Fruit fly (Drosophila melanogaster) whole organism, embryonic: ENCODE data around the gene Arpc3A.

ENCODE experiments used
- Atf6 ChIP-seq: fragments of 200-800 bp; sonication (Bioruptor generic); IDR thresholded peaks from 2 replicates; pipeline ENCODE4 v1.3.6; 2022; ENCODE audit warnings: missing biosample characterization, missing genetic modification characterization
- CG10543 ChIP-seq: fragments of 200-800 bp; sonication (Bioruptor generic); optimal IDR thresholded peaks from 3 replicates; lab custom pipeline; 2017; ENCODE audit warnings: missing biosample characterization, mild to moderate bottlenecking, missing genetic modification characterization, moderate library complexity
- CG11695 ChIP-seq: fragments of 200-800 bp; sonication (Bioruptor generic); IDR thresholded peaks from 3 replicates; pipeline ENCODE4 v1.3.6; 2022; ENCODE audit warnings: missing biosample characterization, missing genetic modification characterization
- CG12155 ChIP-seq: fragments of 200-800 bp; sonication (Bioruptor generic); optimal IDR thresholded peaks from 3 replicates; lab custom pipeline; 2016; ENCODE audit warnings: missing biosample characterization, missing genetic modification characterization
- CG12744 ChIP-seq: fragments of 200-800 bp; sonication (Bioruptor generic); optimal IDR thresholded peaks from 2 replicates; lab custom pipeline; 2016; ENCODE audit warnings: missing biosample characterization, missing genetic modification characterization
- CG12769 ChIP-seq: fragments of 200-800 bp; sonication (Bioruptor generic); optimal IDR thresholded peaks from 2 replicates; lab custom pipeline; 2019; ENCODE audit warnings: missing biosample characterization, mild to moderate bottlenecking, missing genetic modification characterization, moderate library complexity
- CG13894 ChIP-seq: fragments of 200-800 bp; sonication (Bioruptor generic); optimal IDR thresholded peaks from 3 replicates; lab custom pipeline; 2018; ENCODE audit warnings: missing biosample characterization, mild to moderate bottlenecking, missing genetic modification characterization, moderate library complexity
- CG14860 ChIP-seq: fragments of 200-800 bp; sonication (Bioruptor generic); IDR thresholded peaks from 3 replicates; pipeline ENCODE4 v1.3.6; 2022; ENCODE audit warnings: missing biosample characterization, missing genetic modification characterization; ENCODE audit not compliant: partially characterized antibody
- CG15514 ChIP-seq: fragments of 200-800 bp; sonication (Bioruptor generic); optimal IDR thresholded peaks from 3 replicates; lab custom pipeline; 2017; ENCODE audit warnings: missing biosample characterization, missing genetic modification characterization, mild to moderate bottlenecking, moderate library complexity, missing genetic modification reagents
- CG17568 ChIP-seq: fragments of 200-800 bp; sonication (Bioruptor generic); optimal IDR thresholded peaks from 2 replicates; lab custom pipeline; 2018; ENCODE audit warnings: missing biosample characterization, mild to moderate bottlenecking, missing genetic modification characterization, moderate library complexity
- CG18262 ChIP-seq: fragments of 200-800 bp; optimal IDR thresholded peaks from 3 replicates; lab custom pipeline; 2019; ENCODE audit warnings: missing biosample characterization, mild to moderate bottlenecking, missing genetic modification characterization, moderate library complexity
- CG18476 ChIP-seq: fragments of 200-800 bp; sonication (Bioruptor generic); optimal IDR thresholded peaks from 2 replicates; lab custom pipeline; 2016; ENCODE audit warnings: missing biosample characterization, mild to moderate bottlenecking, missing genetic modification characterization
- CG2116 ChIP-seq: fragments of 200-800 bp; sonication (Bioruptor generic); optimal IDR thresholded peaks from 3 replicates; lab custom pipeline; 2018; ENCODE audit warnings: missing biosample characterization, mild to moderate bottlenecking, missing genetic modification characterization
- CG42726 ChIP-seq: fragments of 200-800 bp; sonication (Bioruptor generic); IDR thresholded peaks from 2 replicates; pipeline ENCODE4 v1.3.6; 2022; ENCODE audit warnings: missing biosample characterization, missing genetic modification characterization; ENCODE audit not compliant: partially characterized antibody
- CG6254 ChIP-seq: fragments of 200-800 bp; sonication (Bioruptor generic); optimal IDR thresholded peaks from 3 replicates; lab custom pipeline; 2017; ENCODE audit warnings: mild to moderate bottlenecking, missing biosample characterization, missing genetic modification reagents, missing genetic modification characterization
- CG7372 ChIP-seq: fragments of 200-800 bp; sonication (Bioruptor generic); IDR thresholded peaks from 2 replicates; pipeline ENCODE4 v1.3.6; 2022; ENCODE audit warnings: missing biosample characterization, missing genetic modification characterization
- CG8478 ChIP-seq: fragments of >200 bp; optimal IDR thresholded peaks from 2 replicates; lab custom pipeline; 2018
- D19B ChIP-seq: fragments of 200-800 bp; sonication (Bioruptor generic); optimal IDR thresholded peaks from 2 replicates; lab custom pipeline; 2017; ENCODE audit warnings: missing biosample characterization, mild to moderate bottlenecking, missing genetic modification characterization
- Dek ChIP-seq: fragments of 200-800 bp; sonication (Bioruptor generic); optimal IDR thresholded peaks from 3 replicates; lab custom pipeline; 2019; ENCODE audit warnings: missing biosample characterization, mild to moderate bottlenecking, missing genetic modification characterization, moderate library complexity
- Dip2 ChIP-seq: fragments of 200-800 bp; sonication (Bioruptor generic); IDR thresholded peaks from 2 replicates; pipeline ENCODE4 v1.3.6; 2022; ENCODE audit warnings: missing biosample characterization, missing genetic modification characterization
- HLHmδ ChIP-seq: fragments of 200-800 bp; sonication (Bioruptor generic); optimal IDR thresholded peaks from 2 replicates; lab custom pipeline; 2018; ENCODE audit warnings: missing biosample characterization, mild to moderate bottlenecking, missing genetic modification characterization, moderate library complexity
- Hmx ChIP-seq: fragments of 200-800 bp; sonication (Bioruptor generic); optimal IDR thresholded peaks from 2 replicates; lab custom pipeline; 2016; ENCODE audit warnings: missing biosample characterization, missing genetic modification characterization
- Hr78 ChIP-seq, 2 experiments: fragments of 200-800 bp in 1 of 2; fragments of >200 bp in 1 of 2; sonication (Bioruptor generic) in 1 of 2; optimal IDR thresholded peaks; 2 replicates each; lab custom pipeline; 2017 to 2019; ENCODE audit warnings: missing biosample characterization in 2 of 2, missing genetic modification characterization in 2 of 2, mild to moderate bottlenecking in 1 of 2, moderate library complexity in 1 of 2
- Lpt ChIP-seq: fragments of >200 bp; optimal IDR thresholded peaks from 2 replicates; lab custom pipeline; 2018; ENCODE audit warnings: missing biosample characterization, missing genetic modification characterization
- Mes4 ChIP-seq: fragments of 200-800 bp; sonication (Bioruptor generic); optimal IDR thresholded peaks from 2 replicates; lab custom pipeline; 2016; ENCODE audit warnings: missing biosample characterization, missing genetic modification characterization
- NC2α ChIP-seq: fragments of 200-800 bp; sonication (Bioruptor generic); optimal IDR thresholded peaks from 2 replicates; lab custom pipeline; 2016; ENCODE audit warnings: missing biosample characterization, missing genetic modification characterization
- Sry-δ ChIP-seq: fragments of 200-800 bp; sonication (Bioruptor generic); optimal IDR thresholded peaks from 2 replicates; lab custom pipeline; 2016; ENCODE audit warnings: missing biosample characterization, missing genetic modification characterization
- Xrp1 ChIP-seq: fragments of 200-800 bp; sonication (Bioruptor generic); IDR thresholded peaks from 2 replicates; pipeline ENCODE4 v1.3.6; 2022; ENCODE audit warnings: missing biosample characterization, missing genetic modification characterization
- ash1 ChIP-seq: fragments of 200-800 bp; sonication (Bioruptor generic); optimal IDR thresholded peaks from 2 replicates; lab custom pipeline; 2018; ENCODE audit warnings: missing biosample characterization, mild to moderate bottlenecking, missing genetic modification characterization
- chm ChIP-seq: fragments of 200-800 bp; sonication (Bioruptor generic); IDR thresholded peaks from 2 replicates; pipeline ENCODE4 v1.3.6; 2022; ENCODE audit warnings: missing biosample characterization, missing genetic modification characterization
- crc ChIP-seq: fragments of 200-800 bp; sonication (Bioruptor generic); optimal IDR thresholded peaks from 2 replicates; lab custom pipeline; 2016; ENCODE audit warnings: missing biosample characterization, missing genetic modification characterization
- dan ChIP-seq: fragments of 200-800 bp; sonication (Bioruptor generic); IDR thresholded peaks from 2 replicates; pipeline ENCODE4 v1.3.6; 2022; ENCODE audit warnings: missing biosample characterization, missing genetic modification characterization
- dati ChIP-seq: fragments of 200-800 bp; sonication (Bioruptor generic); IDR thresholded peaks from 2 replicates; pipeline ENCODE4 v1.3.6; 2022; ENCODE audit warnings: missing biosample characterization, missing genetic modification characterization
- dmrt99B ChIP-seq: fragments of 200-800 bp; sonication (Bioruptor generic); optimal IDR thresholded peaks from 2 replicates; lab custom pipeline; 2018; ENCODE audit warnings: missing biosample characterization, mild to moderate bottlenecking, missing genetic modification characterization, moderate library complexity
- dysf ChIP-seq: fragments of 200-800 bp; sonication (Bioruptor generic); IDR thresholded peaks from 3 replicates; pipeline ENCODE4 v1.3.6; 2022; ENCODE audit warnings: missing biosample characterization, missing genetic modification characterization
- en ChIP-seq: fragments of 200-800 bp; sonication (Bioruptor generic); optimal IDR thresholded peaks from 2 replicates; lab custom pipeline; 2016; ENCODE audit warnings: missing biosample characterization, missing genetic modification characterization
- fd96Cb ChIP-seq: fragments of 200-800 bp; sonication (Bioruptor generic); optimal IDR thresholded peaks from 2 replicates; lab custom pipeline; 2018; ENCODE audit warnings: missing biosample characterization, mild to moderate bottlenecking, missing genetic modification characterization, moderate library complexity
- gcm ChIP-seq: fragments of 200-800 bp; sonication (Bioruptor generic); optimal IDR thresholded peaks from 2 replicates; lab custom pipeline; 2019; ENCODE audit warnings: missing biosample characterization, mild to moderate bottlenecking, missing genetic modification characterization, moderate library complexity
- inv ChIP-seq: fragments of 200-800 bp; sonication (Bioruptor generic); IDR thresholded peaks from 2 replicates; pipeline ENCODE4 v1.3.6; 2022; ENCODE audit warnings: missing biosample characterization, missing genetic modification characterization; ENCODE audit not compliant: partially characterized antibody
- maf-S ChIP-seq: fragments of 200-800 bp; sonication (Bioruptor generic); optimal IDR thresholded peaks from 2 replicates; lab custom pipeline; 2016; ENCODE audit warnings: missing biosample characterization, missing genetic modification characterization
- mam ChIP-seq: fragments of 200-800 bp; sonication (Bioruptor generic); optimal IDR thresholded peaks from 3 replicates; lab custom pipeline; 2016; ENCODE audit warnings: missing biosample characterization, missing genetic modification characterization
- mirr ChIP-seq: fragments of 200-800 bp; sonication (Bioruptor generic); optimal IDR thresholded peaks from 3 replicates; lab custom pipeline; 2018; ENCODE audit warnings: missing biosample characterization, mild to moderate bottlenecking, missing genetic modification characterization
- onecut ChIP-seq: fragments of 200-800 bp; sonication (Bioruptor generic); IDR thresholded peaks from 2 replicates; pipeline ENCODE4 v1.3.6; 2022; ENCODE audit warnings: missing biosample characterization, missing genetic modification characterization
- pho ChIP-seq: fragments of 200-800 bp; sonication (Bioruptor generic); optimal IDR thresholded peaks from 2 replicates; lab custom pipeline; 2016; ENCODE audit warnings: missing biosample characterization, missing genetic modification characterization
- pzg ChIP-seq: fragments of 200-800 bp; sonication (Bioruptor generic); optimal IDR thresholded peaks from 3 replicates; lab custom pipeline; 2018; ENCODE audit warnings: missing biosample characterization, mild to moderate bottlenecking, missing genetic modification characterization, moderate library complexity
- ranshi ChIP-seq: fragments of 200-800 bp; sonication (Bioruptor generic); IDR thresholded peaks from 2 replicates; pipeline ENCODE4 v1.3.6; 2022; ENCODE audit warnings: missing biosample characterization, missing genetic modification characterization
- sens ChIP-seq: fragments of 200-800 bp; sonication (Bioruptor generic); peaks from one replicate; lab custom pipeline; 2016; ENCODE audit warnings: missing biosample characterization, missing genetic modification characterization
- so ChIP-seq: fragments of 200-800 bp; sonication (Bioruptor generic); IDR thresholded peaks from 3 replicates; pipeline ENCODE4 v1.3.6; 2022; ENCODE audit warnings: missing biosample characterization, missing genetic modification characterization
- sr ChIP-seq: fragments of 200-800 bp; sonication (Bioruptor generic); IDR thresholded peaks from 3 replicates; pipeline ENCODE4 v1.3.6; 2022; ENCODE audit warnings: missing biosample characterization, missing genetic modification characterization
- stc ChIP-seq: fragments of 200-800 bp; sonication (Bioruptor generic); IDR thresholded peaks from 2 replicates; pipeline ENCODE4 v1.3.6; 2022; ENCODE audit warnings: missing biosample characterization, missing genetic modification characterization
- unpg ChIP-seq: fragments of 200-800 bp; sonication (Bioruptor generic); optimal IDR thresholded peaks from 3 replicates; lab custom pipeline; 2018; ENCODE audit warnings: missing biosample characterization, mild to moderate bottlenecking, missing genetic modification characterization, moderate library complexity
- wek ChIP-seq: fragments of 200-800 bp; sonication (Bioruptor generic); optimal IDR thresholded peaks from 3 replicates; lab custom pipeline; 2018; ENCODE audit warnings: missing biosample characterization, mild to moderate bottlenecking, missing genetic modification characterization, moderate library complexity

Arpc3A gene

DNA sequence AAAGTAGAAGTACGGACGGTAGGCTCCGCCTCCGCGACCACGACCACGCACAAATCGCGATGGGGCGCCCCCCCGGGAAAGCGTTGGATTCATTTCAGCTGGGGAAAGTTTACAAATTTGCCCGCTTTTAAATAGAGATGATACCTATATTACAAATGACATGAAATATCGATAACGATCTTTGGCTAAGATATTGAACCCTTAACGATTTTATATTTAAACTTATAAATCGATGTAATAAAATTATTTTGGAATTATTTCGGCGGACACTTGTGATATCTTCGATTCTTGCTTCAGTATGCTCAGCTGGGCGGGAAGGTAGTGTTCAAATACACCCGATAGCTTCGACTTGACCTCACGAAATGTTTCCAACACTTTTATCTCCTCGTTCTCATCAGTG lies 1.9 kb upstream of the Arpc3A start, which contains the start of gene rec (continued):
- TF ChIP-seq chm (no peak), Dip2 (GFP tag; lab: Robert Waterston, UW) (no peak), Atf6 (GFP tag; lab: Robert Waterston, UW) (no peak), en (no peak), dati (no peak), CG2116 (GFP tag; lab: Kevin White, UChicago) (peak; percentile 26), CG42726 (GFP tag; lab: Robert Waterston, UW) (no peak), sens (GFP tag; lab: Kevin White, UChicago) (peak; percentile 17), pho (GFP tag; lab: Kevin White, UChicago) (no peak), Xrp1 (no peak), unpg (GFP tag; lab: Kevin White, UChicago) (no peak), CG8478 (no peak), Sry-δ (GFP tag; lab: Kevin White, UChicago) (peak; percentile 57), dmrt99B (no peak), CG7372 (GFP tag; lab: Robert Waterston, UW) (no peak), dan (GFP tag; lab: Robert Waterston, UW) (no peak), ranshi (no peak), CG14860 (peak; percentile 41; the same call in 1 of the 3 replicates), CG12744 (GFP tag; lab: Kevin White, UChicago) (no peak), CG10543 (no peak), wek (GFP tag; lab: Kevin White, UChicago) (no peak), Lpt (no peak), CG18476 (GFP tag; lab: Kevin White, UChicago) (no peak), dysf (GFP tag; lab: Robert Waterston, UW) (no peak), mirr (GFP tag; lab: Kevin White, UChicago) (no peak), fd96Cb (no peak), Hmx (GFP tag; lab: Kevin White, UChicago) (no peak), CG11695 (GFP tag; lab: Robert Waterston, UW) (no peak), NC2α (GFP tag; lab: Kevin White, UChicago) (no peak), D19B (GFP tag; lab: Kevin White, UChicago) (no peak), Mes4 (GFP tag; lab: Kevin White, UChicago) (no peak), ash1 (GFP tag; lab: Kevin White, UChicago) (no peak), onecut (GFP tag; lab: Robert Waterston, UW) (no peak), HLHmδ (no peak), Hr78 (GFP tag; optimal IDR thresholded peaks at IDR 0.05; lab: Kevin White, UChicago) (no peak), inv (GFP tag; lab: Robert Waterston, UW) (0 out of 2 replicates have a peak, but pooled peaks have one; percentile 7), CG12769 (no peak), so (no peak), CG17568 (no peak), CG18262 (no peak), maf-S (GFP tag; lab: Kevin White, UChicago) (no peak), mam (GFP tag; lab: Kevin White, UChicago) (no peak), CG15514 (GFP tag; lab: Kevin White, UChicago) (no peak), sr (GFP tag; lab: Robert Waterston, UW) (no peak), crc (no peak), stc (GFP tag; lab: Robert Waterston, UW) (no peak), gcm (GFP tag; lab: Kevin White, UChicago) (no peak), CG6254 (no peak), pzg (GFP tag; lab: Kevin White, UChicago) (peak; percentile 19), Dek (tag; lab: Kevin White, UChicago) (no peak), CG13894 (no peak), CG12155 (GFP tag; lab: Kevin White, UChicago) (no peak)
